Fruit fly (Drosophila melanogaster): ENCODE results near the gene rdgB.

DNA sequence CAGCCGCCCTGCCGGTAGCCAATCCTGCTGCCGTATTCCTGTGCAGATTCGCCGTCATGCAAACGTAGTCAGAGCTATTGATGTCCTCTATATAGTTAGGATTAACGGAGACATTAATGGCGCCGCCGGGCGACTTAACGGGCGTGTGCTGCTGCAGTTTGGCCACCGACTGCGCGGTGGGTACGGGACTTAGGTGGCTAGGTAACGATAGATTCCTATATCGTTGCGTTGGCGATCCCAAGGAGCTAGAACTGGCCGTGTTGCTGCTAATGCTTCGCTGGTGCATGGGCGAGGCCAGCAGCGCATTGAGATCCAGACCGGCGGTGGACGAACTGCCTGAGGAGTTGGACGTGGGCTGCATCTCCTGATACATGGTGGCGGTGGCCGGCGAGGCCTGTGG lies 66.3 kb downstream of the rdgB start:
- no peak for TF ChIP-seq shn (GFP tag; optimal IDR thresholded peaks at IDR 0.05)
- no peak for TF ChIP-seq oc (tag; optimal IDR thresholded peaks at IDR 0.05)
- TF ChIP-seq mld (GFP tag; IDR thresholded peaks at IDR 0.05; ENCODE audit: partially characterized antibody): no peak
- no peak for TF ChIP-seq sim (GFP tag; IDR thresholded peaks at IDR 0.05)
- TF ChIP-seq gcm2 (GFP tag; optimal IDR thresholded peaks at IDR 0.05): no peak
- TF ChIP-seq Ravus (GFP tag; IDR thresholded peaks at IDR 0.05): no peak
- no peak for TF ChIP-seq Fer1 (GFP tag; optimal IDR thresholded peaks at IDR 0.05)
